Fruit fly (Drosophila melanogaster): ENCODE data around the gene CG43931.

The CG43931 gene

DNA sequence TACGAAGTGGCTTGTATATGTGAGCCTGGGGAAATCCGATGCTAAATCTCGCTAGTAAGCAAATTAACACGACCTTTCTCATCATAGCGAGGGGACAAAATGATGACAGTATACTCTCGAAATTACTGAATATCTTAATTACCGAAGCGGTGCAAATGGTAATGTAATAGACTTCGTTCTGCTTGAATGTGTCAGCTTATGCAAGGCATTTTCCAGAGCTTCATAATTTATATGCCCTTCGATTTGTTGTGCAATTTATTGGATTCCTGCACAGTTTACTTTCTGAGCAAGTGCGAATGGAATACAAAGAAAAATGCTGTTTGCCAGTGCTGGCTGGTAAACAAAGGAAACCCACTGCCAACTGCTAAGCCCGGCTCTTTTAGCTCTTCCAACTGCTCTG lies at the start of gene CG43931, which contains the start of gene Sfp77F:
TSS of gene CG43931 (plus strand) at position 241 of the 400 bp plus-strand sequence.
TSS of gene Sfp77F (minus strand) at position 101 of the 400 bp plus-strand sequence.
- no peak for TF ChIP-seq CTCF (optimal IDR thresholded peaks at IDR 0.05)
- TF ChIP-seq CG8478 (optimal IDR thresholded peaks at IDR 0.05): no peak

DNA sequence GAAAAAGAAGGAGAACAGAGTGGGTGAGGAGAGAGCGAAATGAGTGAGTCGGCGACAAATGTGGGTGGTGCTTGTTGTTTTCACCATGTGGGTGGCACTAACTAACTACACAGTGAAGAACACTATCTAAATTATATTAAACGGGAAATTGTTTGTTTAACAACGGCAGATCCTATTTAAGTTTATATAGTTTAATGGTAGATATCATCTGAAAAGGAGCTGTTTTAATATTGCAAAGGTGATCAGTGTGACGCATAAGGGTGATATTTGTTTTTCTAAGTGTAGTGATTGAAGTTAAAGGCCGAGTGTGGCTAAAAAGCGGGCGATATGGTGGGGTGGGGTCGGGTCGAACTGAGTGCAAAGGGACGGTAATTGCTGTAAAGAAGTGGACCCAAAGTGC lies 48.8 kb upstream of the CG43931 start:
- no peak for TF ChIP-seq CTCF (optimal IDR thresholded peaks at IDR 0.05)
- no peak for TF ChIP-seq CG8478 (optimal IDR thresholded peaks at IDR 0.05)

DNA sequence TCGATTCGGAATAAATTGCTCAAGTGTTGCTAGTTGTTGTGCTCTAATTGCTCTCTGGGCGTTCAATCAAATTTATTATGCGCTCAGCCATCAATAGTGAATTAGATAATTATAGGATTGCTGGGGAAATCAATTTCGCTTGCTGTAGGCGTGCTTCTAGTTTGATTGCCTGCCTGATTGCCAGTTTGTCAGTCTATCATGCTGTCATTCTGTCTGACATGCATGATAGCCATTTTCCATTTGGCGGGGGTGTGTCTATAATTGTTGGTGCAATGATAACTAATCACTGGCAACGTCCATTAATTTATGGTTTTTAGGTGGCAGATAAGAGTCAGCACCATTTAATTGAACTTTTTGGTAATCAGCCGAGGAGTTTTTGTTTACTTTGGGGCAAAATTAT lies 39.7 kb upstream of the CG43931 start:
- TF ChIP-seq CTCF (optimal IDR thresholded peaks at IDR 0.05) (no peak), CG8478 (optimal IDR thresholded peaks at IDR 0.05) (no peak)

DNA sequence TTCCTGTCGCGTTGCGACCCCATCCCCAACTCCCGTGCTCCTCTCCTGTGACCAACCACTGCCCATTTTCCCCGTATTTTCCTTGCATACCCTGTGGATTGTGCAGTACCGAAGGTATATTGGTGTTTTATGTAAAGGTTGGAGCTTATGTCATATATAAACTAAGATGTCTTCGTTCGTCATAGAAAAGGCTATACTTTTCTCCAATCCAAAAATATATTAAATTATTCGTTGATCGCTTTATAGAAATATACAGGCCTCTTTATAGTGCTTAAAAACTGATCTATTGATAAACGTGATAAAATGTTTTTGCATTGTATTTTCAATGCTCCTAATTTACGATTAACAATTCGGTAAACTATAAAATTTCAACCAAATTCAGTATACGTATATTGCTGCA lies 28.4 kb upstream of the CG43931 start:
- TF ChIP-seq CG8478 (optimal IDR thresholded peaks at IDR 0.05): no peak
- TF ChIP-seq CTCF (optimal IDR thresholded peaks at IDR 0.05): no peak

DNA sequence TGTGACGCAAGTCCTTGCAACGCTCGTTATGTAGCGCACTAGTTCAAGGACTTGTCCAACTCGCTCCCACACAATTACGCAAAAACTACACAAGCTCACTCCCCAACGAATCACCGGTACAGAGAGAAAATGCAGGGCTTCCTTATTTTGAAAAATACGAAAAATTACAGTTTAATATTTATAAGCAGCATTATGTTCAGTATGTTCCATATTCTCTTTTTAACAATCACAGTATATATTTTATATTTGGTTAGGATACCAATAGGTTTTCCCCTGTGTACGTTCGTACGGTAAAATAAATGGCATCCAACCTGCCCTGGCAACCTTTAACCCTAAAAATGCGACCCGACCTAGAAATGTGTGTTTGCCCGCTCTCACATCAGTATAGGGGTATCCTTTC lies 13.4 kb upstream of the CG43931 start:
- TF ChIP-seq CTCF (optimal IDR thresholded peaks at IDR 0.05) (no peak), CG8478 (optimal IDR thresholded peaks at IDR 0.05) (no peak)

DNA sequence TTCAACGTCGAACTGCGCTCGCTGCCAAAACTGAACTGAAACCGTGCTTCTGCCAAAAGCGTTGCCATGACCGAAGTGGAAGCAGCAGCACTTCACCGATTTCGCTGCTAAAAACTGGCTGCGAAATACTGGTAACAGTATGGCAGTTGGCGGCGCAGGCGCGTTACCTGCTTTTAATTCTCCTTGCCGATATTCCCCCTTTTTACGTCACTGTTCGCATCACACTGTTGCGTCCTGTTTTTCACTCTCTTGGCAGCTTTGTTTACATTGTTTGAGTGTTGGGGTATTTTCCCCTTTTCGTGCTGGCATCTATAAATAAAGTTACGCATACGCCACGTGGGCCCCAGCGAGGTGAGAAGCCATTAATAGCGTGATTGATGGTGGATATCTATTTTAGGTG lies 12.2 kb upstream of the CG43931 start, which contains the start of gene CG32432:
TSS of gene CG32432 (minus strand) at position 17 of the 400 bp plus-strand sequence.
- TF ChIP-seq CG8478 (optimal IDR thresholded peaks at IDR 0.05) (no peak), CTCF (optimal IDR thresholded peaks at IDR 0.05) (no peak)

DNA sequence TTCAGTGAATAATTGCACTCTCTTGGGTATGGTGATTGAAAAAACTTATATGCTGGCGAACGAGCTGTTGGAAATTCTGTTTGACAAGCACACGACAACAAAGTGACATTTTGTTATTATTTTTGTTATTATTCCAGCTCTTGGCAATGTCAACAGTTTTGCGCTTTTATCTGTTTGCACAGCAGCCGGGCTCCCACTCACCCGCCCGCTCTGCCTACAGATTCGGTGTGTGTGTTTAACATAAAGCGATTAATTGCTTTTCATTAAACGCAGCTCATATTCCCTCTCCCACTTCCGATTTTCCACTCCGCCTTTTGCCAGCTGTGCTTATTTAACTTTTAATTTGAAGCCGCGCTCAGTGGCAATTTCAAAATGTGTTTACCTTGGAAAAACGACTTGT lies 3.6 kb downstream of the CG43931 start:
- no peak for TF ChIP-seq CG8478 (optimal IDR thresholded peaks at IDR 0.05)
- TF ChIP-seq CTCF (optimal IDR thresholded peaks at IDR 0.05): no peak

DNA sequence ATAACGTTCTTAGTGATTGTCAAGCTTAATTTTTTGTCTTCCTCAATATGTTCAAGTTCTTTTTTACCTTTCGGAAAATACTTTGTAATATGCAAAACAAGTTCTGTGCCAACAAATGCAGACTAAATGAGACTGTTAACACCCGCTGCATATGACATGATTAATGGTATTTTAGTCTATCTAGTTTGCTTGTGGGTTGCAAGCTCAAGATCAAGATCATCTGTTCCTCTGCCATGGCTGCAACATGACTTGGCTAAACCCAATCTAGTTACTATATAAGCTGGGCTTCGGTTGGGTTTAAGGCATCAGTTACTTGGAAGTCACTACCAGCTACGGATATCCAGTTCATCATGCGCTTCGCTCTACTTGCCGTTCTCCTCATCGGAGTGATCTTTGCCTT lies 8.1 kb downstream of the CG43931 start, which contains the start of gene CG11458:
TSS of gene CG11458 (plus strand) at position 301 of the 400 bp plus-strand sequence.
- TF ChIP-seq CG8478 (optimal IDR thresholded peaks at IDR 0.05) (no peak), CTCF (optimal IDR thresholded peaks at IDR 0.05) (no peak)

DNA sequence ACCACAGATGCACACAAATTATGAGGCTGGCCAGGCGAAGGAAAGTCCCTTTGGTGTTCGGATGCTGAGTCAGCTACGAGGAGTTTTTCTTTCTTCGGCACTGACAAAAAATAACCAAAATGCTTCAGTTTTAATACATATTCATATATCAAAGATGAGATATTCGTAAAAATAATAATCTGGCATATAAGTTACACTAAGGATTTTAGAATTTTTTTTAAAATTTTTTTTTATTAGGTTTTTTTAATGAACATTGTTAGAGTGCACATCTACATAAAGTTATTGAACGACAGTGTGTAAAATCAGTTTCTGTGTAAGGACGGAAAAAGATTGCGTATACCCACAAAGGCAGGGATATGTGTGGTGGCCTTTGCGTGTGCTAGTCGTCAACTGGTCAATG lies 9.6 kb downstream of the CG43931 start:
- TF ChIP-seq CTCF (optimal IDR thresholded peaks at IDR 0.05) (no peak), CG8478 (optimal IDR thresholded peaks at IDR 0.05) (no peak)

DNA sequence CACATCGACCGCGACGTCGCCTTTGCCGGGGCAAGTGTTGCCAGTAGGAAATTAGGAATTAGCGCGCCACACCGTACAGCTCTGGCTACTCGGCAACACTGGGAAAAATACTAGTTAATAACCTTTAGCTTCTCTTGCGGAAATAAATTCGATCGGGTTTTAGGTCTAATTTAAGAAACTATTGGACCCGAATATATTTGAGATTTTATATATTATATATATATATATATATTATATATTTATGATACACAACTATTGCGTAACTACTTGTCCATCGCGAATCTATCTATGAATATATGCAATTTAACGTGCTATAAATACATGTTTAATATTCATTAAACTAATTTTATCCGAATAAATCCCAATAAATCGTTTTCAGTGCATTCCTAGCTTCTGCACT lies 17.0 kb downstream of the CG43931 start:
- no peak for TF ChIP-seq CTCF (optimal IDR thresholded peaks at IDR 0.05)
- no peak for TF ChIP-seq CG8478 (optimal IDR thresholded peaks at IDR 0.05)

DNA sequence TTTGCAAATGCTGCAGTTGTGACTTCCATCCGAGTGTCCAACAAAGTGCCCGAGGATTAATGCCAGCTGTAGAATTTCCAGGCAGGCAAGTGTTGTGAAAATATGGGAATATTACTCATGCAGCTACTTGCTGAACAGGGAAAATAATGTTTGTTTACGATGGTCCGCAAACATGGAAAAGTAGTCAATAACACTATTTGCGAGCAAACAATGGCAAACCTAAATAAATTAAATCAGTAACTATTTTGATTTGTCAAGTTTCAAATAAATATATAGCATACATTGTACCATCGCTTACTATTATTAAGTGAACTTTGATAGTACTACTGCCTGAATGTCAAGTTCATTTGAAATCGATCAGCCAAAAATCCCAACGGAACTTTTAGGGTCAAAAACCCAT lies 17.8 kb downstream of the CG43931 start:
- no peak for TF ChIP-seq CG8478 (optimal IDR thresholded peaks at IDR 0.05)
- TF ChIP-seq CTCF (optimal IDR thresholded peaks at IDR 0.05): no peak

DNA sequence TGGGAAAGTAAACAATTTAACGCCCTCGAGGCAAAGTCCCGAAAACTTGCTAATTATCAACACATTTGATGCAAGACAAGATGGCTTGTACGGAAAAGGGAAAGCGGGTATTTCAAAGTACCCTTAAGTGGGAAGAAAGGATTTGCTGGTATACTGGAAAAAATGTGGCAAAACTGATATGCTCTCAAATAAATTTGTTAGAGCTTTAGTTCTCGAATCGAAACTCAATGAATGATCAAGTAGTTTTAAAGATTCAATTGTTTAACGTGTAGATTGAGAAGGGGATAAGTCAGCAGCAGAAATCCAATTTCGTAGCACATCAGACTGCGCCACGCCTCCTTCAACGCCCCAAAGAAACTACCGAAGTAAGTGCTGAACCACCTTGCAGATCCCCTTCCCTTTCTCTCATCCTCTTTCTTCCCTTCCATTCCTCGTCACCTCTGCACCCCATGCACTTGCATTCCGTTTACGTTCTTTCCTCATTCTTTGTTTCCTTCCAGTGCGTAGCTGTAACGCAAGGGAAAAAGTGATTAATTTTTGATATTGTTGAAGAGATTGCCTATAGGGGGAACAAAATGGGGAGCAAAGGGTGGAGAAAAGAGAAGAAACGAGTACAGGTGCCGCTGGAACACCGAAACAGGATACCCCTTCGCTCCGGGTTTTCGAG lies 19.8 kb downstream of the CG43931 start:
- TF ChIP-seq CTCF (optimal IDR thresholded peaks at IDR 0.05): no peak
- TF ChIP-seq CG8478 (optimal IDR thresholded peaks at IDR 0.05): no peak

DNA sequence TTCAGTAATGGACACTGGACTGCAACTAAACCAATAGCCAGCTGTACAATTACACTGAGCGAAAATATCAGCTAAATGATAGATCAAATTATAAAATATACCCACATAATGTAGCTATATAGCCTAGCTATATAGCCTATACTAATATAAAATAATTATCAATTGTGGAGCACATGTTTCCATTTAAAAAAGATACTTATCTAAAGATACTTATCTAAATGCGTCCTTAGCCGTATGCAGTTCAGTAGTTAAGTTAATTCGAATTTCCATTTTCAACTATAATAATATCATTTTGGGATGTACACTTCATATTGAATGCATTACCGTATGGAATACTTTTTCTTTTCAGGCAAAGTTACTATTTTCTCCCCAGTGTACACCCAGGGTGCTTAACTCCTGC lies 21.6 kb downstream of the CG43931 start:
- TF ChIP-seq CTCF (optimal IDR thresholded peaks at IDR 0.05): no peak

DNA sequence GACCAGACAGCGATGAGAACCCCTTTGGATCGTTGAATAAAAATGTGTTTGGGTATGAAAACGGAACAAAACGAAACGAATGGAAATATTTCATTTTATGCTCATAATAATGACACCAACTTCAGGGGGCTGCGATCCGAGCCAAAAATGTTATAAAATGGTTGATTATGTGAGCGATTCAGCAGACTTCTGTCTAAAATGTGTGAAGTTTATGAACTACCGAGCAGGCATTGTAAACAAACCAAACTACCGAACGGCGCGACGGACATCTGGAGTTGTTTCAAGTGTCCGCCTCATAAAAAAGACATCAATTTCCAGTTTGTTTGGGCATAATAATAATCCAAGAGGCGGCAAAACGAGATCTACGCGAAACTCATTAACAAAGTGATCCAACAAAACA lies 23.1 kb downstream of the CG43931 start:
- TF ChIP-seq CG8478 (optimal IDR thresholded peaks at IDR 0.05): no peak
- no peak for TF ChIP-seq CTCF (optimal IDR thresholded peaks at IDR 0.05)

DNA sequence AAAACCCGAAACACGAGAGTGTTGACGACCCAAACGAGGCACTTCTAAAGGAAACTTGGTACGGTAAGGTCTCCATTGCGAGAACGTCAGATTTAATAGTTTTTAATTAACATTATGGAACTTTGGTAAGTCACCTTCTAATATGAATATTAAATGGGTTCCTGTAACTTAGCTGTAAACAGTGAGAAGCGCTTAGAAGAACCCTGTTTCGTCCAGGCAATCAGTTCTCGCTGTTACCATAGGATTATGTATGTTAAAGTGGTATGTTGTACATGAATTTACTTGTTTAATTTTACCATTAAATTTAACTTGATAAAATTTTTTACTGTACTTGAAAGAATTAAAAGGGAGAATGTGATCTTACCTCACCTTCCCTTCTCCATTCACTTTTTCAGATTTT lies 24.5 kb downstream of the CG43931 start:
- TF ChIP-seq CG8478 (optimal IDR thresholded peaks at IDR 0.05): no peak

DNA sequence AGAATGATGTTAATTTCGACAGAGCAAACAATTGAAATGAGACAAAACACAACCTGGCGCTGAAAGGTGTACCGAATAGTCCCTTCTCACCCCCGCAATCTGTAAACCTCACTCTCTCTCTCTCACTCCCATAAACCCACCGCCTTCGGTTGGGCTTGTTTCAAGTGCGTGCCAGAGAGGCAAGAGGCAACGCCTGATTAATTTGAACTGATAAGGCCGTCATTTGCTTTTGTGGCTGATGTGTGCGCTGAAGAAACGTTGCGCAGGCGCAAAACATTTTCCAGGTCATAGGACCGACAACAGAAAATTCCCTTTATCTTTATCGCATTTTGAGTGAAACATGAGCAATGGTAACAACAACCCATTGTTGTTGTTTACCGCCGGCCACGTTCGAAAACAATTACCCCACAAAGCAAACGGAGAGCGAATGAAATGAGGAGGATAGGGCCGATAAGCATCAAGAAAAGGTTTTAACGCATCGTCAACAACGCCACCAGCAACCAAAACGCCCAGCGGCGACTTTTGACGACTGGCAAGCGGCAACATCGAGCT lies 25.0 kb downstream of the CG43931 start:
- no peak for TF ChIP-seq CTCF (optimal IDR thresholded peaks at IDR 0.05)
- no peak for TF ChIP-seq CG8478 (optimal IDR thresholded peaks at IDR 0.05)

Data from S2 (cell line).